Worm (Caenorhabditis elegans): ENCODE results near the gene nduf-11.

DNA sequence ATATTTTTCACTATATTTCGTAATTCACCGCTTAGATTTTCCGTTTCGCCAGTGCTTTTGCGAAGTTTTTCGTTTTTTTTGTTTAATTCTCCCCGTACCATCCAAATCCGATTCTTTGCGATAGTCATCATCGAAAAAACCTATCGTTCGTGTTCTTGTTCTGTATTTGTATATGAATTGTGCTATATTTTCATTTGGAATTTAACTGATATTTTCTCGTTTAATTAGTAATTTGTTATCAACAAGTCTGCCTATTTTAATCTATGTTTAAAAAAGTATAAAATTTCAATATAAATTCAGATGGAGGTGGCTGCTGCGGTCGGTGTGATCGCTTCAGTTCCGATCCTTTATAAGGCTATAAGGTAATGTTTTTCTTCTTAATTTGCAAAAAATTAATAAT, 42.8 kb downstream of the nduf-11 start, which contains the start of gene samp-1:
- no peak for TF ChIP-seq ets-7 (tag; optimal IDR thresholded peaks at IDR 0.05)
- TF ChIP-seq ceh-13 (GFP tag; optimal IDR thresholded peaks at IDR 0.05): no peak
- no peak for TF ChIP-seq ama-1 (optimal IDR thresholded peaks at IDR 0.05)
- TF ChIP-seq hmg-4 (GFP tag; optimal IDR thresholded peaks at IDR 0.05): no peak
- TF ChIP-seq scrt-1 (GFP tag; IDR thresholded peaks at IDR 0.05): no peak
- TF ChIP-seq ceh-36 (tag; optimal IDR thresholded peaks at IDR 0.05): no peak
- TF ChIP-seq hmbx-1 (tag; optimal IDR thresholded peaks at IDR 0.05): no peak
- no peak for TF ChIP-seq tra-4 (tag; optimal IDR thresholded peaks at IDR 0.05)
- TF ChIP-seq hnd-1 (tag; optimal IDR thresholded peaks at IDR 0.05): no peak
- no peak for TF ChIP-seq aly-1 (tag; optimal IDR thresholded peaks at IDR 0.05)
- no peak for TF ChIP-seq tbx-11 (GFP tag; IDR thresholded peaks at IDR 0.05)
- no peak for TF ChIP-seq pes-1 (GFP tag; IDR thresholded peaks at IDR 0.05)
